Fruit fly (Drosophila melanogaster) whole organism, embryonic: ENCODE measurements around the gene Cisd2.

Source experiments
- Asciz ChIP-seq: fragments of 200-800 bp; sonication (Bioruptor generic); optimal IDR thresholded peaks from 2 replicates; lab custom pipeline; 2017; ENCODE audit warnings: missing biosample characterization, mild to moderate bottlenecking, missing genetic modification characterization, missing genetic modification reagents
- BtbVII ChIP-seq: fragments of 200-800 bp; sonication (Bioruptor generic); optimal IDR thresholded peaks from 3 replicates; lab custom pipeline; 2017; ENCODE audit warnings: missing biosample characterization, mild to moderate bottlenecking, missing genetic modification characterization
- CG11696 ChIP-seq: fragments of 200-800 bp; sonication (Bioruptor generic); IDR thresholded peaks from 2 replicates; pipeline ENCODE4 v1.3.6; 2022; ENCODE audit warnings: missing biosample characterization, missing genetic modification characterization
- CG11723 ChIP-seq: fragments of 200-800 bp; sonication (Bioruptor generic); optimal IDR thresholded peaks from 2 replicates; lab custom pipeline; 2017; ENCODE audit warnings: missing biosample characterization, mild to moderate bottlenecking, missing genetic modification characterization
- CG12104 ChIP-seq: fragments of 200-800 bp; sonication (Bioruptor generic); optimal IDR thresholded peaks from 3 replicates; lab custom pipeline; 2016; ENCODE audit warnings: missing biosample characterization, missing genetic modification characterization
- CG12219 ChIP-seq: fragments of 200-800 bp; sonication (Bioruptor generic); optimal IDR thresholded peaks from 3 replicates; lab custom pipeline; 2018; ENCODE audit warnings: missing biosample characterization, mild to moderate bottlenecking, missing genetic modification characterization
- CG12391 ChIP-seq: fragments of 200-800 bp; sonication (Bioruptor generic); optimal IDR thresholded peaks from 3 replicates; lab custom pipeline; 2018; ENCODE audit warnings: missing biosample characterization, mild to moderate bottlenecking, missing genetic modification characterization, moderate library complexity
- CG14667 ChIP-seq: fragments of 200-800 bp; sonication (Bioruptor generic); IDR thresholded peaks from 2 replicates; pipeline ENCODE4 v1.3.6; 2022; ENCODE audit warnings: missing biosample characterization, missing genetic modification characterization
- CG14860 ChIP-seq: fragments of 200-800 bp; sonication (Bioruptor generic); IDR thresholded peaks from 3 replicates; pipeline ENCODE4 v1.3.6; 2022; ENCODE audit warnings: missing biosample characterization, missing genetic modification characterization; ENCODE audit not compliant: partially characterized antibody
- CG15011 ChIP-seq: fragments of 200-800 bp; sonication (Bioruptor generic); optimal IDR thresholded peaks from 3 replicates; lab custom pipeline; 2018; ENCODE audit warnings: missing biosample characterization, mild to moderate bottlenecking, missing genetic modification characterization
- CG1602 ChIP-seq: fragments of 200-800 bp; sonication (Bioruptor generic); optimal IDR thresholded peaks from 3 replicates; lab custom pipeline; 2016; ENCODE audit warnings: missing biosample characterization, missing genetic modification characterization
- CG17359 ChIP-seq: fragments of 200-800 bp; sonication (Bioruptor generic); optimal IDR thresholded peaks from 3 replicates; lab custom pipeline; 2018; ENCODE audit warnings: missing biosample characterization, mild to moderate bottlenecking, missing genetic modification characterization, moderate library complexity
- CG2116 ChIP-seq: fragments of 200-800 bp; sonication (Bioruptor generic); optimal IDR thresholded peaks from 3 replicates; lab custom pipeline; 2018; ENCODE audit warnings: missing biosample characterization, mild to moderate bottlenecking, missing genetic modification characterization
- CG2202 ChIP-seq: fragments of 200-800 bp; sonication (Bioruptor generic); optimal IDR thresholded peaks from 2 replicates; lab custom pipeline; 2018; ENCODE audit warnings: missing biosample characterization, mild to moderate bottlenecking, missing genetic modification characterization
- CG2678 ChIP-seq: fragments of 200-800 bp; sonication (Bioruptor generic); optimal IDR thresholded peaks from 3 replicates; lab custom pipeline; 2019; ENCODE audit warnings: missing biosample characterization, mild to moderate bottlenecking, missing genetic modification characterization, moderate library complexity
- CG2875 ChIP-seq: fragments of 200-800 bp; sonication (Bioruptor generic); optimal IDR thresholded peaks from 2 replicates; lab custom pipeline; 2017; ENCODE audit warnings: missing biosample characterization, mild to moderate bottlenecking, missing genetic modification characterization, missing genetic modification reagents
- CG2889 ChIP-seq: fragments of 200-800 bp; sonication (Bioruptor generic); IDR thresholded peaks from 3 replicates; pipeline ENCODE4 v1.3.6; 2022; ENCODE audit warnings: missing biosample characterization, missing genetic modification characterization
- CG4854 ChIP-seq: fragments of 200-800 bp; sonication (Bioruptor generic); optimal IDR thresholded peaks from 2 replicates; lab custom pipeline; 2016; ENCODE audit warnings: missing biosample characterization, missing genetic modification characterization, inconsistent platforms
- CG8290 ChIP-seq, 3 experiments: fragments of 200-800 bp; sonication (Bioruptor generic); optimal IDR thresholded peaks; 2 replicates each; lab custom pipeline; 2016 to 2019; ENCODE audit warnings: missing biosample characterization in 3 of 3, missing genetic modification characterization in 3 of 3, mild to moderate bottlenecking in 2 of 3, moderate library complexity in 1 of 3
- CoRest ChIP-seq: fragments of 200-800 bp; sonication (Bioruptor generic); optimal IDR thresholded peaks from 3 replicates; lab custom pipeline; 2018; ENCODE audit warnings: missing biosample characterization, mild to moderate bottlenecking, missing genetic modification characterization, moderate library complexity
- D19B ChIP-seq: fragments of 200-800 bp; sonication (Bioruptor generic); optimal IDR thresholded peaks from 2 replicates; lab custom pipeline; 2017; ENCODE audit warnings: missing biosample characterization, mild to moderate bottlenecking, missing genetic modification characterization
- H15 ChIP-seq: fragments of 200-800 bp; sonication (Bioruptor generic); IDR thresholded peaks from 3 replicates; pipeline ENCODE4 v1.3.6; 2022; ENCODE audit warnings: missing biosample characterization, missing genetic modification characterization
- HHEX ChIP-seq: fragments of 200-800 bp; sonication (Bioruptor generic); optimal IDR thresholded peaks from 3 replicates; lab custom pipeline; 2017; ENCODE audit warnings: missing biosample characterization, mild to moderate bottlenecking, missing genetic modification characterization, missing genetic modification reagents
- HLH54F ChIP-seq: fragments of 200-800 bp; sonication (Bioruptor generic); optimal IDR thresholded peaks from 3 replicates; lab custom pipeline; 2016; ENCODE audit warnings: missing biosample characterization, missing genetic modification characterization
- Hand ChIP-seq: fragments of 200-800 bp; sonication (Bioruptor generic); optimal IDR thresholded peaks from 2 replicates; lab custom pipeline; 2017; ENCODE audit warnings: mild to moderate bottlenecking, missing biosample characterization, missing genetic modification reagents, missing genetic modification characterization
- Hmr ChIP-seq: fragments of 200-800 bp; sonication (Bioruptor generic); optimal IDR thresholded peaks from 3 replicates; lab custom pipeline; 2017; ENCODE audit warnings: mild to moderate bottlenecking, missing biosample characterization, missing genetic modification reagents, missing genetic modification characterization
- Hr51 ChIP-seq, 2 experiments: fragments of 200-800 bp; sonication (Bioruptor generic); optimal IDR thresholded peaks; 2 replicates in 1 of 2; 3 replicates in 1 of 2; lab custom pipeline; 2016 to 2018; ENCODE audit warnings: missing biosample characterization in 2 of 2, missing genetic modification characterization in 2 of 2, mild to moderate bottlenecking in 1 of 2, moderate library complexity in 1 of 2
- MBD-R2 ChIP-seq: fragments of 200-800 bp; sonication (Bioruptor generic); IDR thresholded peaks from 2 replicates; pipeline ENCODE4 v1.3.6; 2022; ENCODE audit warnings: missing biosample characterization, missing genetic modification characterization
- MTF-1 ChIP-seq: fragments of 200-800 bp; sonication (Bioruptor generic); optimal IDR thresholded peaks from 2 replicates; lab custom pipeline; 2018; ENCODE audit warnings: missing biosample characterization, mild to moderate bottlenecking, missing genetic modification characterization, borderline replicate concordance
- Neu2 ChIP-seq: fragments of 200-800 bp; sonication (Bioruptor generic); optimal IDR thresholded peaks from 3 replicates; lab custom pipeline; 2016; ENCODE audit warnings: missing biosample characterization, missing genetic modification characterization, borderline replicate concordance
- Poxn ChIP-seq: fragments of 200-800 bp; sonication (Bioruptor generic); IDR thresholded peaks from 2 replicates; pipeline ENCODE4 v1.3.6; 2022; ENCODE audit warnings: missing biosample characterization, missing genetic modification characterization
- Ssrp ChIP-seq: fragments of 200-800 bp; sonication (Bioruptor generic); optimal IDR thresholded peaks from 2 replicates; lab custom pipeline; 2018; ENCODE audit warnings: missing biosample characterization, mild to moderate bottlenecking, missing genetic modification characterization, moderate library complexity
- TFAM ChIP-seq: fragments of 200-800 bp; sonication (Bioruptor generic); optimal IDR thresholded peaks from 2 replicates; lab custom pipeline; 2017; ENCODE audit warnings: missing biosample characterization, missing genetic modification characterization, inconsistent platforms
- bab2 ChIP-seq: fragments of 200-800 bp; sonication (Bioruptor generic); optimal IDR thresholded peaks from 2 replicates; lab custom pipeline; 2016; ENCODE audit warnings: missing biosample characterization, missing genetic modification characterization
- bbx ChIP-seq: fragments of 200-800 bp; sonication (Bioruptor generic); IDR thresholded peaks from 2 replicates; pipeline ENCODE4 v1.3.6; 2022; ENCODE audit warnings: missing biosample characterization, missing genetic modification characterization; ENCODE audit not compliant: partially characterized antibody
- chif ChIP-seq, 2 experiments: fragments of 200-800 bp; sonication (Bioruptor generic); optimal IDR thresholded peaks; 3 replicates each; lab custom pipeline; 2016; ENCODE audit warnings: missing biosample characterization in 2 of 2, missing genetic modification characterization in 2 of 2
- dmrt99B ChIP-seq: fragments of 200-800 bp; sonication (Bioruptor generic); optimal IDR thresholded peaks from 2 replicates; lab custom pipeline; 2018; ENCODE audit warnings: missing biosample characterization, mild to moderate bottlenecking, missing genetic modification characterization, moderate library complexity
- ems ChIP-seq: fragments of 200-800 bp; sonication (Bioruptor generic); optimal IDR thresholded peaks from 3 replicates; lab custom pipeline; 2016; ENCODE audit warnings: missing biosample characterization, missing genetic modification characterization
- gem ChIP-seq: fragments of 200-800 bp; sonication (Bioruptor generic); optimal IDR thresholded peaks from 2 replicates; lab custom pipeline; 2019; ENCODE audit warnings: missing biosample characterization, mild to moderate bottlenecking, missing genetic modification characterization, moderate library complexity
- gsb-n ChIP-seq: fragments of 200-800 bp; sonication (Bioruptor generic); optimal IDR thresholded peaks from 3 replicates; lab custom pipeline; 2018; ENCODE audit warnings: missing biosample characterization, mild to moderate bottlenecking, missing genetic modification characterization
- lilli ChIP-seq: fragments of 200-800 bp; sonication (Bioruptor generic); optimal IDR thresholded peaks from 3 replicates; lab custom pipeline; 2016; ENCODE audit warnings: missing biosample characterization, missing genetic modification characterization
- lmd ChIP-seq: fragments of 200-800 bp; sonication (Bioruptor generic); IDR thresholded peaks from 2 replicates; pipeline ENCODE4 v1.3.6; 2022; ENCODE audit warnings: missing biosample characterization, missing genetic modification characterization
- mam ChIP-seq: fragments of 200-800 bp; sonication (Bioruptor generic); optimal IDR thresholded peaks from 3 replicates; lab custom pipeline; 2016; ENCODE audit warnings: missing biosample characterization, missing genetic modification characterization
- row ChIP-seq: fragments of 200-800 bp; sonication (Bioruptor generic); IDR thresholded peaks from 3 replicates; pipeline ENCODE4 v1.3.6; 2022; ENCODE audit warnings: missing biosample characterization, missing genetic modification characterization
- run ChIP-seq: fragments of 200-800 bp; sonication (Bioruptor generic); optimal IDR thresholded peaks from 3 replicates; lab custom pipeline; 2018; ENCODE audit warnings: missing biosample characterization, mild to moderate bottlenecking, missing genetic modification characterization
- stc ChIP-seq: fragments of 200-800 bp; sonication (Bioruptor generic); IDR thresholded peaks from 2 replicates; pipeline ENCODE4 v1.3.6; 2022; ENCODE audit warnings: missing biosample characterization, missing genetic modification characterization
- tgo ChIP-seq: fragments of 200-800 bp; sonication (Bioruptor generic); IDR thresholded peaks from 3 replicates; pipeline ENCODE4 v1.3.6; 2022; ENCODE audit warnings: missing biosample characterization, missing genetic modification characterization
- tin ChIP-seq: fragments of 200-800 bp; sonication (Bioruptor generic); optimal IDR thresholded peaks from 3 replicates; lab custom pipeline; 2016; ENCODE audit warnings: missing biosample characterization, missing genetic modification characterization
- ttk ChIP-seq: fragments of 200-800 bp; sonication (Bioruptor generic); IDR thresholded peaks from 2 replicates; pipeline ENCODE4 v2.1.2; 2022; ENCODE audit warnings: missing biosample characterization, missing genetic modification characterization

The Cisd2 gene

dm6 chr3R:29207996-29208395, 15.2 kb downstream of the Cisd2 start (continued):
- TF ChIP-seq CG17359 (tag; lab: Kevin White, UChicago) = peak; percentile 83
- TF ChIP-seq CG12391 (tag; lab: Kevin White, UChicago) = peak; percentile 77
- peak; percentile 87 for TF ChIP-seq gem (tag; lab: Kevin White, UChicago)
- TF ChIP-seq mam (GFP tag; lab: Kevin White, UChicago) = peak; percentile 8
- peak; percentile 33 for TF ChIP-seq bab2 (GFP tag; lab: Kevin White, UChicago)
- peak; percentile 71 for TF ChIP-seq gsb-n (tag; lab: Kevin White, UChicago)
- peak; percentile 61 for TF ChIP-seq BtbVII (GFP tag; lab: Kevin White, UChicago)
- peak; percentile 76 for TF ChIP-seq CG12219 (GFP tag; lab: Kevin White, UChicago)
- TF ChIP-seq tin = peak; percentile 66
- peak; percentile 10 for TF ChIP-seq CG4854 (GFP tag; lab: Kevin White, UChicago)
- TF ChIP-seq Hand = no peak
- no peak for TF ChIP-seq bbx (GFP tag; lab: Robert Waterston, UW)
- peak; percentile 40 for TF ChIP-seq CG1602 (GFP tag; lab: Kevin White, UChicago)
- no peak for TF ChIP-seq TFAM (GFP tag; lab: Kevin White, UChicago)
- peak; percentile 28; the same call in 1 of the 3 replicates for TF ChIP-seq CG2889
- peak; percentile 55 for TF ChIP-seq run
- peak; percentile 8 for TF ChIP-seq CG12104 (GFP tag; lab: Kevin White, UChicago)
- TF ChIP-seq dmrt99B (tag; lab: Kevin White, UChicago) = peak; percentile 85
- peak; percentile 37 for TF ChIP-seq CG14667 (GFP tag; lab: Robert Waterston, UW)
- peak; percentile 79 for TF ChIP-seq CG2678 (tag; lab: Kevin White, UChicago)
- TF ChIP-seq Asciz (GFP tag; lab: Kevin White, UChicago) = peak; percentile 66
- peak; percentile 34 for TF ChIP-seq lilli (GFP tag; lab: Kevin White, UChicago)
- peak; percentile 69 for TF ChIP-seq row (GFP tag; lab: Robert Waterston, UW)
- peak; percentile 63 for TF ChIP-seq CG2875 (GFP tag; lab: Kevin White, UChicago)
- TF ChIP-seq Ssrp (tag; lab: Kevin White, UChicago) = peak; percentile 65
- TF ChIP-seq chif (GFP tag; optimal IDR thresholded peaks at IDR 0.05; lab: Kevin White, UChicago) = peak; percentile 31 to 40
- no peak for TF ChIP-seq MBD-R2 (GFP tag; lab: Robert Waterston, UW)
- TF ChIP-seq stc (GFP tag; lab: Robert Waterston, UW) = peak; percentile 71
- no peak for TF ChIP-seq Poxn
- peak; percentile 37 for TF ChIP-seq ems (GFP tag; lab: Kevin White, UChicago)
- TF ChIP-seq lmd (GFP tag; lab: Robert Waterston, UW) = peak; percentile 68
- peak; percentile 59 for TF ChIP-seq CG2202
- TF ChIP-seq ttk (GFP tag; lab: Robert Waterston, UW) = peak; percentile 54
- TF ChIP-seq MTF-1 (GFP tag; lab: Kevin White, UChicago) = peak; percentile 52
- TF ChIP-seq Neu2 = no peak
- peak; percentile 49 for TF ChIP-seq CG11723
- TF ChIP-seq CG11696 (GFP tag; lab: Robert Waterston, UW) = 0 out of 2 replicates have a peak, but pooled peaks have one; percentile 17
- peak in 1 of 2 experiments; percentile 84 for TF ChIP-seq Hr51 (GFP tag; optimal IDR thresholded peaks at IDR 0.05; lab: Kevin White, UChicago)
- TF ChIP-seq tgo (GFP tag; lab: Robert Waterston, UW) = peak; percentile 72; the same call in 2 of the 3 replicates
- peak; percentile 40 for TF ChIP-seq CG15011
- no peak for TF ChIP-seq CG8290 (GFP tag; optimal IDR thresholded peaks at IDR 0.05; lab: Kevin White, UChicago)
- peak in 1 of 2 experiments; percentile 40 for TF ChIP-seq CG8290 (tag; optimal IDR thresholded peaks at IDR 0.05; lab: Kevin White, UChicago)
- TF ChIP-seq CG2116 (GFP tag; lab: Kevin White, UChicago) = peak; percentile 3
- peak; percentile 60 for TF ChIP-seq H15 (GFP tag; lab: Robert Waterston, UW)
- peak; percentile 73 for TF ChIP-seq CoRest (tag; lab: Kevin White, UChicago)
- peak; percentile 69 for TF ChIP-seq HHEX (GFP tag; lab: Kevin White, UChicago)
- peak; percentile 42 for TF ChIP-seq Hmr
- no peak for TF ChIP-seq HLH54F (GFP tag; lab: Kevin White, UChicago)
- TF ChIP-seq D19B = no peak
- TF ChIP-seq CG14860 = no peak
